Fruit fly (Drosophila melanogaster): ENCODE results near the gene CG13965.

DNA sequence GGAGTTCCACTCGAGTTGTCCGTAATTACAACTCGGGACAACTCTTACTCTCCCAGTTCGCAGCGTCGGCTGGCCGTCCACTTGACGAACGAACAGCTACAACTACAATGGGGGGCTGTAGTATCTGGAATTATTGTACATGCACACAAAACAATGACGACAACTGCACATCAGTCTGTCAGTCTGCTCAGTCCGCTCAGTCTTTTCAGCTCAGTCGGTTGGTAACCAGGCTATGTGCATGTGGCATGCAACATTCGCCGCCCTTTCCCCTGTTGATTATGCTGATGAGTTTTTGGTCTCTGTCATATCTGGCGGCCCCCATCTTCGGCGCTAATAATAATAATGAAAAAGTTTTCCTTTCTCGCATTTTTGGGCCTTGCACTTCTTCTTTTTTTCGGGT is 22.1 kb downstream of the CG13965 start:
- TF ChIP-seq Abd-B (GFP tag; optimal IDR thresholded peaks at IDR 0.05) = no peak
- TF ChIP-seq Rel (GFP tag; optimal IDR thresholded peaks at IDR 0.05) = no peak
- no peak for TF ChIP-seq Rel (tag; optimal IDR thresholded peaks at IDR 0.05)
- no peak for TF ChIP-seq Hnf4 (GFP tag; optimal IDR thresholded peaks at IDR 0.05)
- TF ChIP-seq Mio (GFP tag; optimal IDR thresholded peaks at IDR 0.05) = no peak
- no peak for TF ChIP-seq Dif (GFP tag; optimal IDR thresholded peaks at IDR 0.05; ENCODE audit: partially characterized antibody)
- no peak for TF ChIP-seq dl (GFP tag; optimal IDR thresholded peaks at IDR 0.05; ENCODE audit: insufficient read depth in 1 of 2, partially characterized antibody in 2 of 2)
- TF ChIP-seq rgr (GFP tag; optimal IDR thresholded peaks at IDR 0.05) = no peak
- no peak for TF ChIP-seq fru (GFP tag; optimal IDR thresholded peaks at IDR 0.05)

Measured in whole organism, wandering third instar larva.